Worm (Caenorhabditis elegans): ENCODE measurements around the gene C14C11.2.

DNA sequence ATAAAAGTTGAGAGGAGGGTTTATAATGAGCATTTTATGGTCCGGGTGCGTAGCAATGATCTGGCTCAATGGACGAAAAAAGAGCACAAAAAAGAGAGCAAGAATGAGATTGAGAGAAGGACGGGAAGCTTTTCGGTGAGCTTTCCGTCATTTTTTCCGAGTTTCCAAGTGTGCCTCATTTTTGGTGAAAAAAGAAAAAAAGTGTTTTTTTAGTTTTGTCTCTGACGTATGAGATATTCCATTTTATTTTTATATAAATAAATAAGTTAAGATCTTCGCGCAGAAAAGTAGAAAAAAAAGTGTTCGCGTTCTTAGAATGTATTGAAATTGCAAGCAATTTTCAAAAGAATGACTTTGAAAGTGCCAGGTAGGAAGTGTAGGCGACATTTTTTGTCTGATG, 40.9 kb upstream of the C14C11.2 start, which contains the start of gene memb-2:
- TF ChIP-seq dao-5 (tag; optimal IDR thresholded peaks at IDR 0.05) (no peak), him-1 (tag; optimal IDR thresholded peaks at IDR 0.05) (no peak)
